Fruit fly (Drosophila melanogaster) whole organism: Measurements from ENCODE around the gene CG43049.

Experiments
- CG8478 ChIP-seq: fragments of >200 bp; optimal IDR thresholded peaks from 2 replicates; lab custom pipeline; 2018; ENCODE audit warnings: inconsistent platforms
- Dll ChIP-seq: fragments of >200 bp; optimal IDR thresholded peaks from 2 replicates; lab custom pipeline; 2017
- EcR ChIP-seq, 2 experiments: fragments of >200 bp; optimal IDR thresholded peaks; 2 replicates each; lab custom pipeline; 2017; ENCODE audit warnings: missing biosample characterization in 2 of 2, missing genetic modification characterization in 2 of 2, missing genetic modification reagents in 2 of 2
- pan ChIP-seq: fragments of >200 bp; optimal IDR thresholded peaks from 2 replicates; lab custom pipeline; 2017
- psq ChIP-seq: fragments of >200 bp; optimal IDR thresholded peaks from 2 replicates; lab custom pipeline; 2017
- usp ChIP-seq: fragments of >200 bp; optimal IDR thresholded peaks from 2 replicates; lab custom pipeline; 2017; ENCODE audit warnings: missing biosample characterization, missing genetic modification characterization, mixed read lengths

CG43049 gene

dm6 chr3L:18924790-18925189 lies at the start of gene CG43049:
CG43049 (plus strand) TSS chr3L:18925090.
- TF ChIP-seq pan (no peak), EcR (GFP tag; optimal IDR thresholded peaks at IDR 0.05; lab: Kevin White, UChicago) (no peak), CG8478 (lab: Kevin White, UChicago) (no peak), Dll (lab: Kevin White, UChicago) (no peak), psq (lab: Kevin White, UChicago) (no peak), usp (GFP tag; lab: Kevin White, UChicago) (no peak)

DNA sequence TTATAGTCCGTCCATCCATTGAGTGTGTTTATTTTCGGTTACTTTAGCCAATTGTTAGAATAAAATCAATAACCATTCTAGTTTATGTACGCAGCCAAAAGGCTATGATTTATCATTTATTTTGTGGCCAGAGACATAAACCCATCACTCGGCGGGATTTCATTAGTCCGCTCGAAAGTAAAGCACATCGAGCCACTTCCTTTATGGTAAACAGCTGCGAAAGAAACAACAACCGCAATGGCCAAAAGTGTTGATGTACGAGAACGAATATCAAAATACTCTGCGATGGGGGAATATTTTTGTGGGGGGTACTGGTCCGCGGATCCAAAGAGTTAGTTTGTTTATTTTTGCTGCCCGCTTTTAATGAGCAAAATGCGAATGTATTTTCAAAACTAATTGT lies 43.3 kb upstream of the CG43049 start:
- TF ChIP-seq CG8478 (lab: Kevin White, UChicago) (no peak), psq (lab: Kevin White, UChicago) (no peak), pan (no peak), usp (GFP tag; lab: Kevin White, UChicago) (no peak), EcR (GFP tag; optimal IDR thresholded peaks at IDR 0.05; lab: Kevin White, UChicago) (no peak), Dll (lab: Kevin White, UChicago) (no peak)

- TF ChIP-seq psq (lab: Kevin White, UChicago) (no peak), usp (GFP tag; lab: Kevin White, UChicago) (no peak), CG8478 (lab: Kevin White, UChicago) (no peak), Dll (lab: Kevin White, UChicago) (no peak), EcR (GFP tag; optimal IDR thresholded peaks at IDR 0.05; lab: Kevin White, UChicago) (no peak), pan (no peak)
These were observed 35.5 kb upstream of the CG43049 start for dm6 chr3L:18889222-18889866.

DNA sequence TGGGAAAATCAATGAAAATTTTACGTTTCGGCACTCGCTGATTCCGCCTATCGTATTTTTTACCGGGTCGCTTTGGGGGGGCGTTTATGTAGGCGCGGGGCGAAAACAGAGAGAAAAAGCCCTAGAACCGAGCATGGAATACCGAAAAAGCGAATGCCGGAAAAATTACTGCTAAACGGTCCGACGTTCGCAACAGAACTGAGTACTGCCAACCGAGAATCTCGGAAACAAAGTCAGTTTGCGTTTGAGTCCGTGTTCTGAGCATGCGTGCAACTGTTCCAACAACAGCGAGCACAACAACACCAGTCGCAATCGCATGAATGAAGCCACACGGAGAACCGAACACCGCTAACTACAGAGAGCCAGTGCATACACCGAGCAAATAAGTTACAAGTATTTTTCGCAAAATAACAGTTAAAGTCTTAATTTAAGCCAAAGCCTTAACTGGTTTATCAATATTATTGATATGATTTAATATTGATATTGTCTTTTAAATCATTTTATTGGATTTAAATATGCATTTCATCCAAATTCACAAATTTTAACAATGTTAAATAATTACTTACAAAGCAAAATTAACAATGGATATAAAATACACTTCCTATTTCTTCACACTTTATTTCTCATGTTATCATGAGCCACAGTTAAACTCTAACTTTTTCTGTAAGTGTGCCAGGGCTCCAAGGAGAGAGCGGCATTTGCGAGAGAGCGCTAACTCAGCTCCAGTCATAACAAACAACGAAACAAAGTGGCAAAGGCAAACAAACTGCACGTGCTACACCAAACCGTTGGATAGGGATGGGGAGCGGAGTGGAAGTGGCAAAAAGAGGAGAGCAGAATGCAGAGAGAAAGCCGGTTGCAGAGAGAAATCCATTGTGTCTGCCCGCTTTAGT lies 34.4 kb upstream of the CG43049 start, which contains the start of gene CG3961:
CG3961 (minus strand) TSS at position 201 of the 893 bp plus-strand sequence.
- no peak for TF ChIP-seq pan
- no peak for TF ChIP-seq psq (lab: Kevin White, UChicago)
- TF ChIP-seq usp (GFP tag; lab: Kevin White, UChicago), result no peak
- TF ChIP-seq Dll (lab: Kevin White, UChicago), result no peak
- TF ChIP-seq EcR (GFP tag; optimal IDR thresholded peaks at IDR 0.05; lab: Kevin White, UChicago), result no peak
- no peak for TF ChIP-seq CG8478 (lab: Kevin White, UChicago)

- TF ChIP-seq Dll (lab: Kevin White, UChicago) (no peak), CG8478 (lab: Kevin White, UChicago) (no peak), usp (GFP tag; lab: Kevin White, UChicago) (no peak), psq (lab: Kevin White, UChicago) (no peak), pan (no peak), EcR (GFP tag; optimal IDR thresholded peaks at IDR 0.05; lab: Kevin White, UChicago) (no peak)
These were observed 32.9 kb upstream of the CG43049 start, which contains the start of gene NijB for dm6 chr3L:18891986-18892385. NijB (plus strand) TSS chr3L:18892383.

dm6 chr3L:18895079-18895478 lies 29.8 kb upstream of the CG43049 start:
- TF ChIP-seq EcR (GFP tag; optimal IDR thresholded peaks at IDR 0.05; lab: Kevin White, UChicago), result no peak
- no peak for TF ChIP-seq psq (lab: Kevin White, UChicago)
- no peak for TF ChIP-seq usp (GFP tag; lab: Kevin White, UChicago)
- TF ChIP-seq CG8478 (lab: Kevin White, UChicago), result no peak
- no peak for TF ChIP-seq pan
- TF ChIP-seq Dll (lab: Kevin White, UChicago), result no peak

- no peak for TF ChIP-seq Dll (lab: Kevin White, UChicago)
- no peak for TF ChIP-seq psq (lab: Kevin White, UChicago)
- no peak for TF ChIP-seq pan
- TF ChIP-seq CG8478 (lab: Kevin White, UChicago), result no peak
- no peak for TF ChIP-seq EcR (GFP tag; optimal IDR thresholded peaks at IDR 0.05; lab: Kevin White, UChicago)
- no peak for TF ChIP-seq usp (GFP tag; lab: Kevin White, UChicago)
These were observed 28.5 kb upstream of the CG43049 start for dm6 chr3L:18896297-18896863.

DNA sequence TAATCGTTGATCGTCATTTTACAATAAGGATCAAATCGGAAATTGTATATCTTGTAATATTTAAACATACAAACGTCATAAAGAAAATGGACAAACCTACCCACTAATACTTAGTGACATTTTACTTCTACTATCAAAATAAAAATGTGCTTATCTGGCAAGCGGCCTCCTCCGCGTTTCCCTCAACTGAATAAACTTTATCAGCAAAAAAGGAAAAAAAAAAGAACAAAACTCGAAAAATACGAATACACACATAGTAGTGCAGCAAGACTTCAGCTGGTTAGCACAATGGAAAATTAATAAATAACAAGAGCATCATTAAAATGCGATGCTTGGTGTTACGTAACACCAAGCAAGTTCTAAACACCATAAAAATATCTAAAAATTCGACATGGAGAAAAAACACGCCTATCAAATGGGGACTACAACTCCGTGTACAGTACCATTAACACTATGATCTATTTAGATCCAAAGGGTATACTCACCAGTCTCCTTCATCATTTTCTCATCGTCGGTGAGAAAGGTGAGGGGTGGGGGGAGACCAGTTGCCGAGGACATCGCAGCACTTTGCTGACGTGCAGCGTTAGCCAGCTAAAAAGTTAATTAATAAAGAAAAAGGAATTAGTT lies 27.3 kb upstream of the CG43049 start:
- TF ChIP-seq CG8478 (lab: Kevin White, UChicago) (no peak), psq (lab: Kevin White, UChicago) (no peak), Dll (lab: Kevin White, UChicago) (no peak), EcR (GFP tag; optimal IDR thresholded peaks at IDR 0.05; lab: Kevin White, UChicago) (no peak), pan (no peak), usp (GFP tag; lab: Kevin White, UChicago) (no peak)

dm6 chr3L:18898086-18898470 lies 26.8 kb upstream of the CG43049 start, which contains the start of gene CG3902:
CG3902 (minus strand) TSS chr3L:18898293.
- TF ChIP-seq usp (GFP tag; lab: Kevin White, UChicago) (no peak), psq (lab: Kevin White, UChicago) (no peak), CG8478 (lab: Kevin White, UChicago) (no peak), EcR (GFP tag; optimal IDR thresholded peaks at IDR 0.05; lab: Kevin White, UChicago) (no peak), pan (no peak), Dll (lab: Kevin White, UChicago) (no peak)

- no peak for TF ChIP-seq pan
- TF ChIP-seq CG8478 (lab: Kevin White, UChicago), result no peak
These were observed 26.1 kb upstream of the CG43049 start, which contains the start of gene RpL26 for dm6 chr3L:18898770-18899278. RpL26 (plus strand) TSS chr3L:18898875.
